Fruit fly (Drosophila melanogaster) whole organism, embryonic: ENCODE measurements around the gene raptor.

Experiments
- B-H2 ChIP-seq: fragments of 200-800 bp; sonication (Bioruptor generic); optimal IDR thresholded peaks from 2 replicates; lab custom pipeline; 2018; ENCODE audit warnings: missing biosample characterization, mild to moderate bottlenecking, missing genetic modification characterization
- BEAF-32 ChIP-seq: fragments of 200-800 bp; sonication (Bioruptor generic); optimal IDR thresholded peaks from 3 replicates; lab custom pipeline; 2017; ENCODE audit warnings: missing biosample characterization, missing genetic modification characterization, mild to moderate bottlenecking, moderate library complexity, missing genetic modification reagents
- Bgb ChIP-seq: fragments of 200-800 bp; sonication (Bioruptor generic); IDR thresholded peaks from 2 replicates; pipeline ENCODE4 v1.3.6; 2022; ENCODE audit warnings: missing biosample characterization, missing genetic modification characterization; ENCODE audit not compliant: partially characterized antibody
- CG10209 ChIP-seq: fragments of 200-800 bp; sonication (Bioruptor generic); optimal IDR thresholded peaks from 3 replicates; lab custom pipeline; 2017; ENCODE audit warnings: missing biosample characterization, mild to moderate bottlenecking, missing genetic modification characterization, missing genetic modification reagents
- CG10267 ChIP-seq: fragments of 200-800 bp; sonication (Bioruptor generic); optimal IDR thresholded peaks from 2 replicates; lab custom pipeline; 2018; ENCODE audit warnings: missing biosample characterization, mild to moderate bottlenecking, missing genetic modification characterization, moderate library complexity
- CG11696 ChIP-seq: fragments of 200-800 bp; sonication (Bioruptor generic); IDR thresholded peaks from 2 replicates; pipeline ENCODE4 v1.3.6; 2022; ENCODE audit warnings: missing biosample characterization, missing genetic modification characterization
- CG12236 ChIP-seq: fragments of 200-800 bp; sonication (Bioruptor generic); optimal IDR thresholded peaks from 2 replicates; lab custom pipeline; 2016; ENCODE audit warnings: missing biosample characterization, missing genetic modification characterization
- CG12769 ChIP-seq: fragments of 200-800 bp; sonication (Bioruptor generic); optimal IDR thresholded peaks from 2 replicates; lab custom pipeline; 2019; ENCODE audit warnings: missing biosample characterization, mild to moderate bottlenecking, missing genetic modification characterization, moderate library complexity
- CG13287 ChIP-seq: fragments of 200-800 bp; sonication (Bioruptor generic); IDR thresholded peaks from 2 replicates; pipeline ENCODE4 v1.3.6; 2022; ENCODE audit warnings: missing biosample characterization, missing genetic modification characterization; ENCODE audit not compliant: partially characterized antibody
- CG13296 ChIP-seq: fragments of 200-800 bp; sonication (Bioruptor generic); optimal IDR thresholded peaks from 3 replicates; lab custom pipeline; 2018; ENCODE audit warnings: missing biosample characterization, mild to moderate bottlenecking, missing genetic modification characterization
- CG15514 ChIP-seq: fragments of 200-800 bp; sonication (Bioruptor generic); optimal IDR thresholded peaks from 3 replicates; lab custom pipeline; 2017; ENCODE audit warnings: missing biosample characterization, missing genetic modification characterization, mild to moderate bottlenecking, moderate library complexity, missing genetic modification reagents
- CG16779 ChIP-seq: fragments of 200-800 bp; sonication (Bioruptor generic); IDR thresholded peaks from 2 replicates; pipeline ENCODE4 v1.3.6; 2022; ENCODE audit warnings: missing biosample characterization, missing genetic modification characterization
- CG17361 ChIP-seq: fragments of 200-800 bp; sonication (Bioruptor generic); IDR thresholded peaks from 3 replicates; pipeline ENCODE4 v1.3.6; 2022; ENCODE audit warnings: missing biosample characterization, missing genetic modification characterization
- CG17802 ChIP-seq: fragments of 200-800 bp; sonication (Bioruptor generic); optimal IDR thresholded peaks from 2 replicates; lab custom pipeline; 2018; ENCODE audit warnings: missing biosample characterization, mild to moderate bottlenecking, missing genetic modification characterization, moderate library complexity
- CG31388 ChIP-seq: fragments of 200-800 bp; sonication (Bioruptor generic); optimal IDR thresholded peaks from 2 replicates; lab custom pipeline; 2016; ENCODE audit warnings: missing biosample characterization, missing genetic modification characterization
- CG4617 ChIP-seq: fragments of 200-800 bp; sonication (Bioruptor generic); optimal IDR thresholded peaks from 3 replicates; lab custom pipeline; 2016; ENCODE audit warnings: missing biosample characterization, missing genetic modification characterization, borderline replicate concordance
- CG8281 ChIP-seq: fragments of 200-800 bp; sonication (Bioruptor generic); optimal IDR thresholded peaks from 2 replicates; lab custom pipeline; 2018; ENCODE audit warnings: missing biosample characterization, mild to moderate bottlenecking, missing genetic modification characterization, moderate library complexity
- CG8359 ChIP-seq: fragments of 200-800 bp; sonication (Bioruptor generic); optimal IDR thresholded peaks from 2 replicates; lab custom pipeline; 2017; ENCODE audit warnings: missing biosample characterization, mild to moderate bottlenecking, missing genetic modification characterization, borderline replicate concordance
- D19B ChIP-seq: fragments of 200-800 bp; sonication (Bioruptor generic); optimal IDR thresholded peaks from 2 replicates; lab custom pipeline; 2017; ENCODE audit warnings: missing biosample characterization, mild to moderate bottlenecking, missing genetic modification characterization
- Dip2 ChIP-seq: fragments of 200-800 bp; sonication (Bioruptor generic); IDR thresholded peaks from 2 replicates; pipeline ENCODE4 v1.3.6; 2022; ENCODE audit warnings: missing biosample characterization, missing genetic modification characterization
- Doc2 ChIP-seq: fragments of 200-800 bp; sonication (Bioruptor generic); IDR thresholded peaks from 2 replicates; pipeline ENCODE4 v1.3.6; 2022; ENCODE audit warnings: missing biosample characterization, missing genetic modification characterization
- Doc3 ChIP-seq: fragments of 200-800 bp; sonication (Bioruptor generic); IDR thresholded peaks from 3 replicates; pipeline ENCODE4 v1.3.6; 2022; ENCODE audit warnings: missing biosample characterization, missing genetic modification characterization; ENCODE audit not compliant: partially characterized antibody
- Dref ChIP-seq: fragments of 200-800 bp; sonication (Bioruptor generic); IDR thresholded peaks from 2 replicates; pipeline ENCODE4 v1.3.6; 2022; ENCODE audit warnings: missing biosample characterization, missing genetic modification characterization
- E2f2 ChIP-seq: fragments of 200-800 bp; sonication (Bioruptor generic); IDR thresholded peaks from 2 replicates; pipeline ENCODE4 v1.3.6; 2022; ENCODE audit warnings: missing biosample characterization, missing genetic modification characterization
- Eip74EF ChIP-seq, 2 experiments: fragments of 200-800 bp in 1 of 2; fragments of >200 bp in 1 of 2; sonication (Bioruptor generic) in 1 of 2; optimal IDR thresholded peaks; 2 replicates each; lab custom pipeline; 2017 to 2019; ENCODE audit warnings: missing biosample characterization in 2 of 2, missing genetic modification characterization in 2 of 2, mild to moderate bottlenecking in 1 of 2, moderate library complexity in 1 of 2
- Fer3 ChIP-seq: fragments of 200-800 bp; sonication (Bioruptor generic); optimal IDR thresholded peaks from 2 replicates; lab custom pipeline; 2018; ENCODE audit warnings: missing biosample characterization, mild to moderate bottlenecking, missing genetic modification characterization, moderate library complexity
- Hr51 ChIP-seq, 2 experiments: fragments of 200-800 bp; sonication (Bioruptor generic); optimal IDR thresholded peaks; 2 replicates in 1 of 2; 3 replicates in 1 of 2; lab custom pipeline; 2016 to 2018; ENCODE audit warnings: missing biosample characterization in 2 of 2, missing genetic modification characterization in 2 of 2, mild to moderate bottlenecking in 1 of 2, moderate library complexity in 1 of 2
- Hsf ChIP-seq: fragments of 200-800 bp; sonication (Bioruptor generic); optimal IDR thresholded peaks from 3 replicates; lab custom pipeline; 2016; ENCODE audit warnings: missing biosample characterization, missing genetic modification characterization
- Lpt ChIP-seq: fragments of >200 bp; optimal IDR thresholded peaks from 2 replicates; lab custom pipeline; 2018; ENCODE audit warnings: missing biosample characterization, missing genetic modification characterization
- MBD-R2 ChIP-seq: fragments of 200-800 bp; sonication (Bioruptor generic); IDR thresholded peaks from 2 replicates; pipeline ENCODE4 v1.3.6; 2022; ENCODE audit warnings: missing biosample characterization, missing genetic modification characterization
- Mes4 ChIP-seq: fragments of 200-800 bp; sonication (Bioruptor generic); optimal IDR thresholded peaks from 2 replicates; lab custom pipeline; 2016; ENCODE audit warnings: missing biosample characterization, missing genetic modification characterization
- NFAT ChIP-seq: fragments of 200-800 bp; sonication (Bioruptor generic); IDR thresholded peaks from 2 replicates; pipeline ENCODE4 v1.3.6; 2022; ENCODE audit warnings: missing biosample characterization, missing genetic modification characterization
- Ravus ChIP-seq: fragments of 200-800 bp; sonication (Bioruptor generic); IDR thresholded peaks from 2 replicates; pipeline ENCODE4 v1.3.6; 2022; ENCODE audit warnings: missing biosample characterization, missing genetic modification characterization
- Spps ChIP-seq: fragments of 200-800 bp; sonication (Bioruptor generic); optimal IDR thresholded peaks from 2 replicates; lab custom pipeline; 2018; ENCODE audit warnings: missing biosample characterization, mild to moderate bottlenecking, missing genetic modification characterization
- Vsx1 ChIP-seq: fragments of 200-800 bp; sonication (Bioruptor generic); optimal IDR thresholded peaks from 2 replicates; lab custom pipeline; 2017; ENCODE audit warnings: missing biosample characterization, mild to moderate bottlenecking, missing genetic modification characterization, missing genetic modification reagents
- abd-A ChIP-seq: fragments of 200-800 bp; sonication (Bioruptor generic); optimal IDR thresholded peaks from 3 replicates; lab custom pipeline; 2019; ENCODE audit warnings: missing biosample characterization, mild to moderate bottlenecking, missing genetic modification characterization, moderate library complexity
- btn ChIP-seq: fragments of 200-800 bp; sonication (Bioruptor generic); optimal IDR thresholded peaks from 2 replicates; lab custom pipeline; 2016; ENCODE audit warnings: missing biosample characterization, missing genetic modification characterization
- dimm ChIP-seq: fragments of 200-800 bp; sonication (Bioruptor generic); IDR thresholded peaks from 2 replicates; pipeline ENCODE4 v1.3.6; 2022; ENCODE audit warnings: missing biosample characterization, missing genetic modification characterization
- dpn ChIP-seq, 2 experiments: fragments of 200-800 bp; sonication (Bioruptor generic); optimal IDR thresholded peaks; 3 replicates each; lab custom pipeline; 2016; ENCODE audit warnings: missing biosample characterization in 2 of 2, missing genetic modification characterization in 2 of 2
- eyg ChIP-seq: fragments of 200-800 bp; sonication (Bioruptor generic); optimal IDR thresholded peaks from 3 replicates; lab custom pipeline; 2016; ENCODE audit warnings: missing biosample characterization, missing genetic modification characterization
- gce ChIP-seq: fragments of 200-800 bp; sonication (Bioruptor generic); IDR thresholded peaks from 3 replicates; pipeline ENCODE4 v1.3.6; 2022; ENCODE audit warnings: missing biosample characterization, missing genetic modification characterization
- gcm ChIP-seq: fragments of 200-800 bp; sonication (Bioruptor generic); optimal IDR thresholded peaks from 2 replicates; lab custom pipeline; 2019; ENCODE audit warnings: missing biosample characterization, mild to moderate bottlenecking, missing genetic modification characterization, moderate library complexity
- gcm2 ChIP-seq: fragments of 200-800 bp; sonication (Bioruptor generic); optimal IDR thresholded peaks from 2 replicates; lab custom pipeline; 2016; ENCODE audit warnings: missing biosample characterization, missing genetic modification characterization
- gt ChIP-seq: fragments of 200-800 bp; sonication (Bioruptor generic); IDR thresholded peaks from 2 replicates; pipeline ENCODE4 v1.3.6; 2022; ENCODE audit warnings: missing biosample characterization, missing genetic modification characterization
- jing ChIP-seq: fragments of 200-800 bp; sonication (Bioruptor generic); optimal IDR thresholded peaks from 2 replicates; lab custom pipeline; 2018; ENCODE audit warnings: missing biosample characterization, mild to moderate bottlenecking, missing genetic modification characterization
- pfk ChIP-seq: fragments of 200-800 bp; sonication (Bioruptor generic); optimal IDR thresholded peaks from 2 replicates; lab custom pipeline; 2018; ENCODE audit warnings: missing biosample characterization, mild to moderate bottlenecking, missing genetic modification characterization, moderate library complexity
- prd ChIP-seq, 3 experiments: fragments of >200 bp in 2 of 3; fragments of 200-800 bp in 1 of 3; sonication (Bioruptor generic) in 1 of 3; optimal IDR thresholded peaks in 2 of 3; IDR thresholded peaks in 1 of 3; 2 replicates in 2 of 3; 3 replicates in 1 of 3; pipeline versions ENCODE4 v1.3.6 to Lab custom; 2017 to 2022; ENCODE audit warnings: missing biosample characterization in 1 of 3, missing genetic modification characterization in 1 of 3
- slp2 ChIP-seq: fragments of 200-800 bp; sonication (Bioruptor generic); optimal IDR thresholded peaks from 2 replicates; lab custom pipeline; 2016; ENCODE audit warnings: missing biosample characterization, missing genetic modification characterization
- vvl ChIP-seq: fragments of 200-800 bp; sonication (Bioruptor generic); IDR thresholded peaks from 2 replicates; pipeline ENCODE4 v1.3.6; 2022; ENCODE audit warnings: missing biosample characterization, missing genetic modification characterization

raptor gene

dm6 chrX:6109872-6110271, 19.9 kb upstream of the raptor start (continued):
- peak; percentile 38 for TF ChIP-seq Dref (GFP tag; lab: Robert Waterston, UW)
- TF ChIP-seq abd-A (tag; lab: Kevin White, UChicago) = no peak
- TF ChIP-seq CG8359 = no peak
- TF ChIP-seq Dip2 = no peak
- no peak for TF ChIP-seq Hr51 (GFP tag; optimal IDR thresholded peaks at IDR 0.05; lab: Kevin White, UChicago)
- TF ChIP-seq eyg (GFP tag; lab: Kevin White, UChicago) = no peak
- TF ChIP-seq E2f2 (GFP tag; lab: Robert Waterston, UW) = no peak
- peak; percentile 24 for TF ChIP-seq CG15514
- TF ChIP-seq Vsx1 (GFP tag; lab: Kevin White, UChicago) = no peak
- TF ChIP-seq pfk (GFP tag; lab: Kevin White, UChicago) = no peak
- TF ChIP-seq prd (optimal IDR thresholded peaks at IDR 0.05; lab: Kevin White, UChicago) = no peak
- TF ChIP-seq prd (GFP tag; IDR thresholded peaks at IDR 0.05; lab: Robert Waterston, UW) = peak; percentile 55; the same call in 2 of the 3 replicates
- peak; percentile 39 for TF ChIP-seq CG17802 (tag; lab: Kevin White, UChicago)
- TF ChIP-seq CG12769 (tag; lab: Kevin White, UChicago) = no peak
- TF ChIP-seq slp2 (GFP tag; lab: Kevin White, UChicago) = no peak
- no peak for TF ChIP-seq CG12236 (GFP tag; lab: Kevin White, UChicago)
- TF ChIP-seq Ravus (GFP tag; lab: Robert Waterston, UW) = no peak
- TF ChIP-seq Doc3 = no peak
- peak; percentile 57; the same call in 1 of the 2 replicates for TF ChIP-seq vvl (GFP tag; lab: Robert Waterston, UW)
- TF ChIP-seq NFAT (GFP tag; lab: Robert Waterston, UW) = peak; percentile 76
- no peak for TF ChIP-seq Fer3 (tag; lab: Kevin White, UChicago)
- no peak for TF ChIP-seq CG10267 (tag; lab: Kevin White, UChicago)
- 0 out of 2 replicates have a peak, but pooled peaks have one; percentile 23 for TF ChIP-seq CG11696
- TF ChIP-seq CG13287 (GFP tag; lab: Robert Waterston, UW) = peak; percentile 28; the same call in 1 of the 2 replicates
- TF ChIP-seq gce (GFP tag; lab: Robert Waterston, UW) = no peak
- TF ChIP-seq CG10209 (GFP tag; lab: Kevin White, UChicago) = peak; percentile 5
- TF ChIP-seq MBD-R2 (GFP tag; lab: Robert Waterston, UW) = 0 out of 2 replicates have a peak, but pooled peaks have one; percentile 30
- 0 out of 2 replicates have a peak, but pooled peaks have one; percentile 12 for TF ChIP-seq CG16779 (GFP tag; lab: Robert Waterston, UW)
- TF ChIP-seq Spps (tag; lab: Kevin White, UChicago) = no peak
- TF ChIP-seq CG31388 = no peak
- peak; percentile 22 to 43 for TF ChIP-seq dpn (GFP tag; optimal IDR thresholded peaks at IDR 0.05; lab: Kevin White, UChicago)
- TF ChIP-seq gt (GFP tag; lab: Robert Waterston, UW) = no peak
- no peak for TF ChIP-seq Doc2
- TF ChIP-seq dimm (GFP tag; lab: Robert Waterston, UW) = no peak
- TF ChIP-seq jing (GFP tag; lab: Kevin White, UChicago) = no peak
- peak; percentile 2 for TF ChIP-seq btn (GFP tag; lab: Kevin White, UChicago)
- TF ChIP-seq D19B (GFP tag; lab: Kevin White, UChicago) = no peak
- TF ChIP-seq Hsf (GFP tag; lab: Kevin White, UChicago) = no peak
- peak; percentile 5 for TF ChIP-seq Mes4
- no peak for TF ChIP-seq CG13296 (GFP tag; lab: Kevin White, UChicago)
- TF ChIP-seq Bgb (GFP tag; lab: Robert Waterston, UW) = peak; percentile 46; the same call in 1 of the 2 replicates
- TF ChIP-seq Lpt (GFP tag; lab: Kevin White, UChicago) = no peak
- TF ChIP-seq Eip74EF (GFP tag; optimal IDR thresholded peaks at IDR 0.05; lab: Kevin White, UChicago) = no peak
- TF ChIP-seq CG4617 (GFP tag; lab: Kevin White, UChicago) = no peak
- no peak for TF ChIP-seq BEAF-32 (GFP tag; lab: Kevin White, UChicago)
- TF ChIP-seq gcm = no peak
- TF ChIP-seq CG8281 (tag; lab: Kevin White, UChicago) = no peak
- TF ChIP-seq B-H2 (GFP tag; lab: Kevin White, UChicago) = no peak
- TF ChIP-seq CG17361 (GFP tag; lab: Robert Waterston, UW) = no peak
- TF ChIP-seq gcm2 (GFP tag; lab: Kevin White, UChicago) = no peak
